Fruit fly (Drosophila melanogaster) whole organism, embryonic: ENCODE results near the gene CG32712.

Source experiments
- Abd-B ChIP-seq: fragments of 200-800 bp; sonication (Bioruptor generic); optimal IDR thresholded peaks from 2 replicates; lab custom pipeline; 2018; ENCODE audit warnings: missing biosample characterization, mild to moderate bottlenecking, missing genetic modification characterization, moderate library complexity
- Antp ChIP-seq: fragments of 200-800 bp; sonication (Bioruptor generic); optimal IDR thresholded peaks from 3 replicates; lab custom pipeline; 2016; ENCODE audit warnings: missing biosample characterization, missing genetic modification characterization
- Atf3 ChIP-seq: fragments of 200-800 bp; sonication (Bioruptor generic); optimal IDR thresholded peaks from 3 replicates; lab custom pipeline; 2016; ENCODE audit warnings: missing biosample characterization, missing genetic modification characterization
- BEAF-32 ChIP-seq: fragments of 200-800 bp; sonication (Bioruptor generic); optimal IDR thresholded peaks from 3 replicates; lab custom pipeline; 2017; ENCODE audit warnings: missing biosample characterization, missing genetic modification characterization, mild to moderate bottlenecking, moderate library complexity, missing genetic modification reagents
- Bdp1 ChIP-seq: fragments of 200-800 bp; sonication (Bioruptor generic); optimal IDR thresholded peaks from 3 replicates; lab custom pipeline; 2016; ENCODE audit warnings: missing biosample characterization, missing genetic modification characterization
- CG10267 ChIP-seq: fragments of 200-800 bp; sonication (Bioruptor generic); optimal IDR thresholded peaks from 2 replicates; lab custom pipeline; 2018; ENCODE audit warnings: missing biosample characterization, mild to moderate bottlenecking, missing genetic modification characterization, moderate library complexity
- CG11560 ChIP-seq: fragments of 200-800 bp; sonication (Bioruptor generic); IDR thresholded peaks from 3 replicates; pipeline ENCODE4 v1.3.6; 2022; ENCODE audit warnings: missing biosample characterization, missing genetic modification characterization
- CG12299 ChIP-seq: fragments of 200-800 bp; sonication (Bioruptor generic); optimal IDR thresholded peaks from 2 replicates; lab custom pipeline; 2018; ENCODE audit warnings: missing biosample characterization, mild to moderate bottlenecking, missing genetic modification characterization
- CG14860 ChIP-seq: fragments of 200-800 bp; sonication (Bioruptor generic); IDR thresholded peaks from 3 replicates; pipeline ENCODE4 v1.3.6; 2022; ENCODE audit warnings: missing biosample characterization, missing genetic modification characterization; ENCODE audit not compliant: partially characterized antibody
- CG15073 ChIP-seq: fragments of 200-800 bp; sonication (Bioruptor generic); optimal IDR thresholded peaks from 2 replicates; lab custom pipeline; 2016; ENCODE audit warnings: missing biosample characterization, missing genetic modification characterization
- CG15514 ChIP-seq: fragments of 200-800 bp; sonication (Bioruptor generic); optimal IDR thresholded peaks from 3 replicates; lab custom pipeline; 2017; ENCODE audit warnings: missing biosample characterization, missing genetic modification characterization, mild to moderate bottlenecking, moderate library complexity, missing genetic modification reagents
- CG1647 ChIP-seq: fragments of 200-800 bp; sonication (Bioruptor generic); optimal IDR thresholded peaks from 3 replicates; lab custom pipeline; 2016; ENCODE audit warnings: missing biosample characterization, missing genetic modification characterization
- CG17328 ChIP-seq: fragments of 200-800 bp; sonication (Bioruptor generic); IDR thresholded peaks from 2 replicates; pipeline ENCODE4 v1.3.6; 2022; ENCODE audit warnings: missing biosample characterization, missing genetic modification characterization
- CG1832 ChIP-seq: fragments of 200-800 bp; sonication (Bioruptor generic); optimal IDR thresholded peaks from 2 replicates; lab custom pipeline; 2017; ENCODE audit warnings: missing biosample characterization, mild to moderate bottlenecking, missing genetic modification characterization, inconsistent platforms
- CG32772 ChIP-seq: fragments of 200-800 bp; sonication (Bioruptor generic); IDR thresholded peaks from 2 replicates; pipeline ENCODE4 v1.3.6; 2022; ENCODE audit warnings: missing biosample characterization, missing genetic modification characterization
- CG33213 ChIP-seq: fragments of 200-800 bp; sonication (Bioruptor generic); optimal IDR thresholded peaks from 3 replicates; lab custom pipeline; 2016; ENCODE audit warnings: missing biosample characterization, missing genetic modification characterization
- CG3847 ChIP-seq: fragments of 200-800 bp; sonication (Bioruptor generic); IDR thresholded peaks from 2 replicates; pipeline ENCODE4 v1.3.6; 2022; ENCODE audit warnings: missing biosample characterization, missing genetic modification characterization
- CG4404 ChIP-seq: fragments of 200-800 bp; sonication (Bioruptor generic); IDR thresholded peaks from 2 replicates; pipeline ENCODE4 v1.3.6; 2022; ENCODE audit warnings: missing biosample characterization, missing genetic modification characterization
- CG4617 ChIP-seq: fragments of 200-800 bp; sonication (Bioruptor generic); optimal IDR thresholded peaks from 3 replicates; lab custom pipeline; 2016; ENCODE audit warnings: missing biosample characterization, missing genetic modification characterization, borderline replicate concordance
- CG4854 ChIP-seq: fragments of 200-800 bp; sonication (Bioruptor generic); optimal IDR thresholded peaks from 2 replicates; lab custom pipeline; 2016; ENCODE audit warnings: missing biosample characterization, missing genetic modification characterization, inconsistent platforms
- CG7271 ChIP-seq: fragments of 200-800 bp; sonication (Bioruptor generic); optimal IDR thresholded peaks from 2 replicates; lab custom pipeline; 2018; ENCODE audit warnings: missing biosample characterization, mild to moderate bottlenecking, missing genetic modification characterization, moderate library complexity
- CG8944 ChIP-seq: fragments of 200-800 bp; sonication (Bioruptor generic); optimal IDR thresholded peaks from 3 replicates; lab custom pipeline; 2016; ENCODE audit warnings: missing biosample characterization, missing genetic modification characterization
- Drgx ChIP-seq: fragments of 200-800 bp; sonication (Bioruptor generic); IDR thresholded peaks from 2 replicates; pipeline ENCODE4 v1.3.6; 2022; ENCODE audit warnings: missing biosample characterization, missing genetic modification characterization
- E2f1 ChIP-seq: fragments of 200-800 bp; sonication (Bioruptor generic); IDR thresholded peaks from 2 replicates; pipeline ENCODE4 v1.3.6; 2022; ENCODE audit warnings: missing biosample characterization, missing genetic modification characterization
- ERR ChIP-seq: fragments of 200-800 bp; sonication (Bioruptor generic); optimal IDR thresholded peaks from 2 replicates; lab custom pipeline; 2016; ENCODE audit warnings: missing biosample characterization, missing genetic modification characterization
- Ets97D ChIP-seq: fragments of 200-800 bp; sonication (Bioruptor generic); optimal IDR thresholded peaks from 3 replicates; lab custom pipeline; 2016; ENCODE audit warnings: missing biosample characterization, missing genetic modification characterization
- Mes4 ChIP-seq: fragments of 200-800 bp; sonication (Bioruptor generic); optimal IDR thresholded peaks from 2 replicates; lab custom pipeline; 2016; ENCODE audit warnings: missing biosample characterization, missing genetic modification characterization
- Myb ChIP-seq: fragments of 200-800 bp; sonication (Bioruptor generic); optimal IDR thresholded peaks from 2 replicates; lab custom pipeline; 2016; ENCODE audit warnings: missing biosample characterization, missing genetic modification characterization
- Pdp1 ChIP-seq, 2 experiments: fragments of 200-800 bp; sonication (Bioruptor generic); optimal IDR thresholded peaks; 3 replicates each; lab custom pipeline; 2016; ENCODE audit warnings: missing biosample characterization in 2 of 2, missing genetic modification characterization in 2 of 2, mild to moderate bottlenecking in 1 of 2, moderate library complexity in 1 of 2
- Ssrp ChIP-seq: fragments of 200-800 bp; sonication (Bioruptor generic); optimal IDR thresholded peaks from 2 replicates; lab custom pipeline; 2018; ENCODE audit warnings: missing biosample characterization, mild to moderate bottlenecking, missing genetic modification characterization, moderate library complexity
- TFAM ChIP-seq: fragments of 200-800 bp; sonication (Bioruptor generic); optimal IDR thresholded peaks from 2 replicates; lab custom pipeline; 2017; ENCODE audit warnings: missing biosample characterization, missing genetic modification characterization, inconsistent platforms
- bab2 ChIP-seq: fragments of 200-800 bp; sonication (Bioruptor generic); optimal IDR thresholded peaks from 2 replicates; lab custom pipeline; 2016; ENCODE audit warnings: missing biosample characterization, missing genetic modification characterization
- br ChIP-seq: fragments of >200 bp; optimal IDR thresholded peaks from 2 replicates; lab custom pipeline; 2017
- caup ChIP-seq: fragments of 200-800 bp; sonication (Bioruptor generic); optimal IDR thresholded peaks from 3 replicates; lab custom pipeline; 2017; ENCODE audit warnings: missing biosample characterization, mild to moderate bottlenecking, missing genetic modification characterization, moderate library complexity; ENCODE audit not compliant: severe bottlenecking
- dmrt11E ChIP-seq: fragments of 200-800 bp; sonication (Bioruptor generic); optimal IDR thresholded peaks from 3 replicates; lab custom pipeline; 2018; ENCODE audit warnings: missing biosample characterization, mild to moderate bottlenecking, missing genetic modification characterization, moderate library complexity
- eve ChIP-seq, 2 experiments: fragments of >200 bp; optimal IDR thresholded peaks; 2 replicates each; lab custom pipeline; 2017; ENCODE audit warnings: missing biosample characterization in 2 of 2, missing genetic modification characterization in 2 of 2
- fd102C ChIP-seq: fragments of 200-800 bp; sonication (Bioruptor generic); optimal IDR thresholded peaks from 2 replicates; lab custom pipeline; 2018; ENCODE audit warnings: missing biosample characterization, mild to moderate bottlenecking, missing genetic modification characterization, moderate library complexity
- fd96Cb ChIP-seq: fragments of 200-800 bp; sonication (Bioruptor generic); optimal IDR thresholded peaks from 2 replicates; lab custom pipeline; 2018; ENCODE audit warnings: missing biosample characterization, mild to moderate bottlenecking, missing genetic modification characterization, moderate library complexity
- insv ChIP-seq, 2 experiments: fragments of 200-800 bp; sonication (Bioruptor generic); optimal IDR thresholded peaks; 3 replicates each; lab custom pipeline; 2016 to 2018; ENCODE audit warnings: missing biosample characterization in 2 of 2, missing genetic modification characterization in 2 of 2
- jumu ChIP-seq: fragments of 200-800 bp; sonication (Bioruptor generic); optimal IDR thresholded peaks from 3 replicates; lab custom pipeline; 2016; ENCODE audit warnings: missing biosample characterization, missing genetic modification characterization
- nerfin-1 ChIP-seq: fragments of 200-800 bp; sonication (Bioruptor generic); optimal IDR thresholded peaks from 3 replicates; lab custom pipeline; 2019; ENCODE audit warnings: missing biosample characterization, mild to moderate bottlenecking, missing genetic modification characterization, moderate library complexity
- otp ChIP-seq: fragments of 200-800 bp; sonication (Bioruptor generic); IDR thresholded peaks from 3 replicates; pipeline ENCODE4, ENCODE4 v1.3.6; 2022; ENCODE audit warnings: missing biosample characterization, missing genetic modification characterization
- pfk ChIP-seq: fragments of 200-800 bp; sonication (Bioruptor generic); optimal IDR thresholded peaks from 2 replicates; lab custom pipeline; 2018; ENCODE audit warnings: missing biosample characterization, mild to moderate bottlenecking, missing genetic modification characterization, moderate library complexity
- prd ChIP-seq, 3 experiments: fragments of >200 bp in 2 of 3; fragments of 200-800 bp in 1 of 3; sonication (Bioruptor generic) in 1 of 3; optimal IDR thresholded peaks in 2 of 3; IDR thresholded peaks in 1 of 3; 2 replicates in 2 of 3; 3 replicates in 1 of 3; pipeline versions ENCODE4 v1.3.6 to Lab custom; 2017 to 2022; ENCODE audit warnings: missing biosample characterization in 1 of 3, missing genetic modification characterization in 1 of 3
- slbo ChIP-seq: fragments of 200-800 bp; sonication (Bioruptor generic); IDR thresholded peaks from 2 replicates; pipeline ENCODE4 v1.3.6; 2022; ENCODE audit warnings: missing biosample characterization, missing genetic modification characterization
- tap ChIP-seq: fragments of 200-800 bp; optimal IDR thresholded peaks from 3 replicates; lab custom pipeline; 2019; ENCODE audit warnings: missing biosample characterization, mild to moderate bottlenecking, missing genetic modification characterization, moderate library complexity
- trh ChIP-seq: fragments of 200-800 bp; sonication (Bioruptor generic); optimal IDR thresholded peaks from 2 replicates; lab custom pipeline; 2016; ENCODE audit warnings: missing biosample characterization, missing genetic modification characterization
- ttk ChIP-seq: fragments of 200-800 bp; sonication (Bioruptor generic); IDR thresholded peaks from 2 replicates; pipeline ENCODE4 v2.1.2; 2022; ENCODE audit warnings: missing biosample characterization, missing genetic modification characterization
- twi ChIP-seq: fragments of 200-800 bp; optimal IDR thresholded peaks from 2 replicates; lab custom pipeline; 2019; ENCODE audit warnings: missing biosample characterization, mild to moderate bottlenecking, missing genetic modification characterization, moderate library complexity
- vnd ChIP-seq: fragments of 200-800 bp; sonication (Bioruptor generic); IDR thresholded peaks from 3 replicates; pipeline ENCODE4 v1.3.6; 2022; ENCODE audit warnings: missing biosample characterization, missing genetic modification characterization; ENCODE audit not compliant: partially characterized antibody

The CG32712 gene

DNA sequence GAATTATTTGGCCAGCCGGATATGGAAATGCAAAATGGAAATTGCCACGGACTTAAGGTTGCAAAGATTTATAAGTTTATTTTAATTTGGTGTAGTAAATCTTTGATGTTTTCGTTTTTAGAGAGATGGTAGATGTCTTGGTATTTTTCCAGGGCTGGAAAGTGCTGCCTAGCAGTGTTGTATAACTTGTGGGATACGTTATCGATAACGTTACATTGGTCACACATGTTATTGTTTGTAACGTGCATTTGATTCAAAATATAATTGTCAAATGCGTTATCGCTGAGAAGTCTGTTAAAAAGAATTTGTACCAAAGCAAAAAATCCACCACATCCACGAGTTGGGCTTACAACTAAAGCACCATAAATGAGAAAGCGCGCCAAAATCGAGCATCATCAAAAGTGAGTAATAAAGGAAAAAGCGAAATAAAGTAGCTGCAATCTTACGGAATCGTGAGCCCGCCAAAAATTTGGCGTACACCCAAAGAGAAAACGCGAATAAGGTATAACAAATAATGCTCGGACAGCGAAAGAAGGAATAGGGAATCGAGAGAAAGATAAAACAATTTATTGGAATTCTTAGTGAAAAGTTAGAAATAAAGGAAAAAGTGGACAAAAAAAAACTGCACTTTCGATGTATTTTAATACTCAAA, 26.4 kb downstream of the CG32712 start, which contains the start of gene PIG-T (continued):
- TF ChIP-seq Abd-B (GFP tag; lab: Kevin White, UChicago) (no peak), prd (optimal IDR thresholded peaks at IDR 0.05; lab: Kevin White, UChicago) (no peak), prd (GFP tag; IDR thresholded peaks at IDR 0.05; lab: Robert Waterston, UW) (peak; percentile 27; the same call in 1 of the 3 replicates), Atf3 (no peak), CG15073 (GFP tag; lab: Kevin White, UChicago) (no peak), CG11560 (tag; lab: Robert Waterston, UW) (no peak), CG32772 (GFP tag; lab: Robert Waterston, UW) (no peak), CG4404 (GFP tag; lab: Robert Waterston, UW) (no peak), br (lab: Kevin White, UChicago) (no peak), fd96Cb (tag; lab: Kevin White, UChicago) (no peak), bab2 (GFP tag; lab: Kevin White, UChicago) (no peak), CG33213 (peak; percentile 16), CG1647 (GFP tag; lab: Kevin White, UChicago) (no peak), Pdp1 (GFP tag; optimal IDR thresholded peaks at IDR 0.05; lab: Kevin White, UChicago) (peak in 1 of 2 experiments; percentile 66), CG8944 (no peak), nerfin-1 (peak; percentile 22), Mes4 (GFP tag; lab: Kevin White, UChicago) (no peak), ERR (GFP tag; lab: Kevin White, UChicago) (no peak), caup (GFP tag; lab: Kevin White, UChicago) (no peak), Ssrp (tag; lab: Kevin White, UChicago) (no peak), Antp (GFP tag; lab: Kevin White, UChicago) (no peak), otp (no peak), vnd (GFP tag; lab: Robert Waterston, UW) (no peak), BEAF-32 (GFP tag; lab: Kevin White, UChicago) (peak; percentile 49), TFAM (no peak), insv (GFP tag; optimal IDR thresholded peaks at IDR 0.05; lab: Kevin White, UChicago) (no peak), CG4854 (GFP tag; lab: Kevin White, UChicago) (no peak), Myb (GFP tag; lab: Kevin White, UChicago) (peak; percentile 96), CG17328 (GFP tag; lab: Robert Waterston, UW) (no peak), slbo (no peak), ttk (no peak), CG14860 (no peak), jumu (GFP tag; lab: Kevin White, UChicago) (no peak), CG12299 (no peak), E2f1 (GFP tag; lab: Robert Waterston, UW) (no peak), tap (tag; lab: Kevin White, UChicago) (no peak), trh (GFP tag; lab: Kevin White, UChicago) (no peak), CG1832 (GFP tag; lab: Kevin White, UChicago) (no peak), Bdp1 (GFP tag; lab: Kevin White, UChicago) (no peak), eve (GFP tag; optimal IDR thresholded peaks at IDR 0.05; lab: Kevin White, UChicago) (no peak), pfk (GFP tag; lab: Kevin White, UChicago) (no peak), CG15514 (GFP tag; lab: Kevin White, UChicago) (peak; percentile 86), fd102C (GFP tag; lab: Kevin White, UChicago) (no peak), dmrt11E (tag; lab: Kevin White, UChicago) (no peak), twi (tag; lab: Kevin White, UChicago) (peak; percentile 62), Drgx (GFP tag; lab: Robert Waterston, UW) (no peak), CG4617 (GFP tag; lab: Kevin White, UChicago) (peak; percentile 71), Ets97D (GFP tag; lab: Kevin White, UChicago) (peak; percentile 30), CG10267 (peak; percentile 93), CG7271 (tag; lab: Kevin White, UChicago) (no peak), CG3847 (GFP tag; lab: Robert Waterston, UW) (peak; percentile 38; the same call in 1 of the 2 replicates)
